Fruit fly (Drosophila melanogaster): ENCODE measurements around the gene Sdr.

Gene Sdr

dm6 chr3R:14879207-14879863, 39.1 kb upstream of the Sdr start, which contains the start of gene CG3631 (continued):
- TF ChIP-seq Xbp1 (GFP tag; optimal IDR thresholded peaks at IDR 0.05) (no peak), crol (GFP tag; IDR thresholded peaks at IDR 0.05) (no peak), CG12659 (GFP tag; optimal IDR thresholded peaks at IDR 0.05) (no peak), psq (GFP tag; optimal IDR thresholded peaks at IDR 0.05) (peak; percentile 74), CG8944 (GFP tag; optimal IDR thresholded peaks at IDR 0.05) (no peak), cwo (GFP tag; optimal IDR thresholded peaks at IDR 0.05) (peak; percentile 33), CG34422 (GFP tag; IDR thresholded peaks at IDR 0.05) (peak; percentile 87; the same call in 2 of the 3 replicates), fd64A (GFP tag; optimal IDR thresholded peaks at IDR 0.05) (no peak), CG9215 (GFP tag; IDR thresholded peaks at IDR 0.05) (no peak), CG6272 (GFP tag; IDR thresholded peaks at IDR 0.05) (no peak), Max (GFP tag; optimal IDR thresholded peaks at IDR 0.05) (peak; percentile 53), CG9817 (tag; optimal IDR thresholded peaks at IDR 0.05) (no peak), cad (GFP tag; optimal IDR thresholded peaks at IDR 0.05) (no peak), CG32772 (GFP tag; IDR thresholded peaks at IDR 0.05) (no peak), amos (GFP tag; IDR thresholded peaks at IDR 0.05; ENCODE audit: partially characterized antibody) (peak; percentile 41; the same call in 1 of the 2 replicates), CG42726 (GFP tag; IDR thresholded peaks at IDR 0.05; ENCODE audit: partially characterized antibody) (no peak), dmrt11E (tag; optimal IDR thresholded peaks at IDR 0.05) (no peak), CG18599 (GFP tag; optimal IDR thresholded peaks at IDR 0.05) (no peak), repo (GFP tag; optimal IDR thresholded peaks at IDR 0.05) (no peak), CTCF (GFP tag; optimal IDR thresholded peaks at IDR 0.05) (peak; percentile 21), Stat92E (GFP tag; optimal IDR thresholded peaks at IDR 0.05) (no peak), CG15479 (GFP tag; optimal IDR thresholded peaks at IDR 0.05) (no peak), CG11560 (tag; IDR thresholded peaks at IDR 0.05) (no peak), CG12299 (tag; optimal IDR thresholded peaks at IDR 0.05) (no peak), CG1529 (GFP tag; optimal IDR thresholded peaks at IDR 0.05) (no peak), CG9437 (GFP tag; optimal IDR thresholded peaks at IDR 0.05) (no peak), Nf-YB (GFP tag; optimal IDR thresholded peaks at IDR 0.05) (no peak), Dip2 (GFP tag; IDR thresholded peaks at IDR 0.05) (no peak), CG10462 (GFP tag; optimal IDR thresholded peaks at IDR 0.05) (no peak), E2f2 (GFP tag; IDR thresholded peaks at IDR 0.05) (peak; percentile 98), br (optimal IDR thresholded peaks at IDR 0.05) (no peak), eyg (GFP tag; optimal IDR thresholded peaks at IDR 0.05) (no peak), CG8359 (GFP tag; optimal IDR thresholded peaks at IDR 0.05; ENCODE audit: borderline replicate concordance) (no peak), CG17361 (GFP tag; IDR thresholded peaks at IDR 0.05) (no peak), Awh (GFP tag; IDR thresholded peaks at IDR 0.05) (no peak), CG7357 (GFP tag; IDR thresholded peaks at IDR 0.05) (no peak), CG31365 (tag; optimal IDR thresholded peaks at IDR 0.05) (no peak), CG11504 (tag; optimal IDR thresholded peaks at IDR 0.05) (no peak), CG6175 (GFP tag; IDR thresholded peaks at IDR 0.05) (no peak), chm (GFP tag; IDR thresholded peaks at IDR 0.05) (no peak), vfl (GFP tag; optimal IDR thresholded peaks at IDR 0.05) (no peak), Sox102F (GFP tag; optimal IDR thresholded peaks at IDR 0.05) (no peak), gro (GFP tag; optimal IDR thresholded peaks at IDR 0.05) (no peak), fru (optimal IDR thresholded peaks at IDR 0.05) (no peak), Blimp-1 (GFP tag; optimal IDR thresholded peaks at IDR 0.05) (no peak), cg (GFP tag; optimal IDR thresholded peaks at IDR 0.05) (no peak), ranshi (GFP tag; IDR thresholded peaks at IDR 0.05) (no peak), CG13775 (GFP tag; optimal IDR thresholded peaks at IDR 0.05) (no peak), CG4328 (GFP tag; optimal IDR thresholded peaks at IDR 0.05) (no peak), gt (GFP tag; IDR thresholded peaks at IDR 0.05) (no peak), hbn (GFP tag; IDR thresholded peaks at IDR 0.05; ENCODE audit: partially characterized antibody) (peak; percentile 34), CG12744 (GFP tag; optimal IDR thresholded peaks at IDR 0.05) (no peak)

Data from whole organism, embryonic.